Worm (Caenorhabditis elegans): Measurements from ENCODE around the gene emg-1.

- TF ChIP-seq lin-15B (tag; optimal IDR thresholded peaks at IDR 0.05) (peak; percentile 34), ztf-11 (tag; optimal IDR thresholded peaks at IDR 0.05) (no peak), jun-1 (tag; optimal IDR thresholded peaks at IDR 0.05) (no peak), skn-1 (tag; optimal IDR thresholded peaks at IDR 0.05) (no peak), R02D3.7 (tag; optimal IDR thresholded peaks at IDR 0.05) (no peak), ama-1 (optimal IDR thresholded peaks at IDR 0.05) (no peak), nhr-28 (tag; optimal IDR thresholded peaks at IDR 0.05) (no peak)
Observed at ce11 chrIII:10651634-10652033, 2.3 kb downstream of the emg-1 start.

Data from whole organism, L3 larva.